Worm (Caenorhabditis elegans): ENCODE results near the gene mrps-9.

ce11 chrIII:8240948-8241347, 24.9 kb upstream of the mrps-9 start:
- TF ChIP-seq tbx-2 (tag; optimal IDR thresholded peaks at IDR 0.05): no peak
- TF ChIP-seq pqm-1 (tag; optimal IDR thresholded peaks at IDR 0.05): no peak
- no peak for TF ChIP-seq fkh-10 (GFP tag; optimal IDR thresholded peaks at IDR 0.05)
- no peak for TF ChIP-seq C38D4.7 (GFP tag; optimal IDR thresholded peaks at IDR 0.05)
- no peak for TF ChIP-seq C08G9.2 (tag; optimal IDR thresholded peaks at IDR 0.05)
- TF ChIP-seq ceh-30 (tag; optimal IDR thresholded peaks at IDR 0.05): no peak
- no peak for TF ChIP-seq odd-2 (tag; optimal IDR thresholded peaks at IDR 0.05)
- TF ChIP-seq nfya-1 (tag; optimal IDR thresholded peaks at IDR 0.05): no peak
- no peak for TF ChIP-seq K09A11.1 (tag; optimal IDR thresholded peaks at IDR 0.05; ENCODE audit: insufficient read depth)
